Worm (Caenorhabditis elegans) whole organism, young adult: ENCODE measurements around the gene Y66D12A.19.

Experiments used
- ama-1 ChIP-seq, 3 experiments: fragments of 150-350 bp in 1 of 3; sonication (generic microtip) in 2 of 3; optimal IDR thresholded peaks; 2 replicates each; lab custom pipeline; 2014 to 2018; ENCODE audit warnings: missing biosample characterization in 2 of 3, missing genetic modification characterization in 2 of 3, missing genetic modification reagents in 2 of 3
- athp-1 ChIP-seq: sonication (generic microtip); optimal IDR thresholded peaks from 2 replicates; lab custom pipeline; 2017; ENCODE audit warnings: mild to moderate bottlenecking, missing genetic modification characterization, missing compliant biosample characterization
- ceh-91 ChIP-seq: fragments of 200-800 bp; sonication (Bioruptor generic); IDR thresholded peaks from 2 replicates; pipeline ENCODE4 v1.3.6; 2022; ENCODE audit warnings: missing genetic modification reagents, missing genetic modification characterization, missing compliant biosample characterization
- pha-4 ChIP-seq: fragments of 150-350 bp; sonication (generic microtip); optimal IDR thresholded peaks from 2 replicates; lab custom pipeline; 2014; ENCODE audit warnings: missing biosample characterization, missing genetic modification reagents, missing genetic modification characterization
- unc-62 ChIP-seq: fragments of 150-350 bp; optimal IDR thresholded peaks from 2 replicates; lab custom pipeline; 2014; ENCODE audit warnings: missing biosample characterization, missing genetic modification reagents, missing genetic modification characterization

- TF ChIP-seq ceh-91 (GFP tag; lab: Robert Waterston, UW) (no peak), pha-4 (tag; lab: Kevin White, UChicago) (no peak), unc-62 (no peak), athp-1 (no peak), ama-1 (optimal IDR thresholded peaks at IDR 0.05; lab: Kevin White, UChicago) (no peak), ama-1 (GFP tag; optimal IDR thresholded peaks at IDR 0.05; lab: Kevin White, UChicago) (no peak)
Measured at ce11 chrIII:11459802-11460201, 49.1 kb upstream of the Y66D12A.19 start.
